Worm (Caenorhabditis elegans): Measurements from ENCODE around the gene T24H7.9.

T24H7.9 gene

ce11 chrII:6196875-6197274 is 38.4 kb downstream of the T24H7.9 start, which contains the start of the genes rbmx-2 and C30B5.2 (continued):
- no peak for TF ChIP-seq F26F4.8 (GFP tag; conservative IDR thresholded peaks at IDR 0.05)
- TF ChIP-seq dmd-6 (GFP tag; IDR thresholded peaks at IDR 0.05), result peak; percentile 24; the same call in 1 of the 2 replicates
- TF ChIP-seq ztf-7 (tag; optimal IDR thresholded peaks at IDR 0.05), result no peak
- TF ChIP-seq arid-1 (GFP tag; conservative IDR thresholded peaks at IDR 0.05), result peak; percentile 47; the same call in 1 of the 2 replicates
- no peak for TF ChIP-seq Y105C5A.15 (GFP tag; IDR thresholded peaks at IDR 0.05)
- TF ChIP-seq dmd-8 (GFP tag; IDR thresholded peaks at IDR 0.05), result no peak
- no peak for TF ChIP-seq ces-1 (GFP tag; optimal IDR thresholded peaks at IDR 0.05)
- TF ChIP-seq madf-9 (GFP tag; conservative IDR thresholded peaks at IDR 0.05), result no peak
- no peak for TF ChIP-seq T26A8.4 (GFP tag; IDR thresholded peaks at IDR 0.05)
- TF ChIP-seq fkh-10 (GFP tag; optimal IDR thresholded peaks at IDR 0.05), result no peak
- TF ChIP-seq pha-4 (GFP tag; IDR thresholded peaks at IDR 0.05), result no peak
- TF ChIP-seq pha-4 (tag; optimal IDR thresholded peaks at IDR 0.05), result no peak

- TF ChIP-seq nhr-41 (GFP tag; IDR thresholded peaks at IDR 0.05), result no peak
- TF ChIP-seq dmd-8 (GFP tag; IDR thresholded peaks at IDR 0.05), result no peak
- TF ChIP-seq aha-1 (tag), result peak; percentile 90
These were observed 42.8 kb downstream of the T24H7.9 start, which contains the start of gene cpb-2 for ce11 chrII:6192484-6192883. TSS of gene cpb-2 (plus strand) at chrII:6192784.

ce11 chrII:6191293-6191692 is 44.0 kb downstream of the T24H7.9 start, which contains the start of gene fkh-8:
TSS of gene fkh-8 (minus strand) at chrII:6191393.
- no peak for TF ChIP-seq ceh-28 (tag; optimal IDR thresholded peaks at IDR 0.05)
- TF ChIP-seq dve-1 (tag; optimal IDR thresholded peaks at IDR 0.05; ENCODE audit: insufficient read depth), result no peak
- TF ChIP-seq ceh-20 (GFP tag; IDR thresholded peaks at IDR 0.05), result no peak
- no peak for TF ChIP-seq spr-1 (tag; optimal IDR thresholded peaks at IDR 0.05)
- no peak for TF ChIP-seq pqm-1 (tag; optimal IDR thresholded peaks at IDR 0.05)
- TF ChIP-seq rbr-2 (tag; optimal IDR thresholded peaks at IDR 0.05), result no peak
- TF ChIP-seq lin-1 (GFP tag; IDR thresholded peaks at IDR 0.05), result no peak

ce11 chrII:6190770-6191169 is 44.5 kb downstream of the T24H7.9 start:
- TF ChIP-seq saeg-2 (GFP tag; IDR thresholded peaks at IDR 0.05), result no peak

All from whole organism, L4 larva.